Fruit fly (Drosophila melanogaster) Kc167 (cell line): ENCODE results near the gene CG8478.

Experiments
- Myc ChIP-seq: fragments of >200 bp; optimal IDR thresholded peaks from 2 replicates; lab custom pipeline; 2017; ENCODE audit warnings: missing external identifiers
- Sin3A ChIP-seq: fragments of >200 bp; optimal IDR thresholded peaks from 2 replicates; lab custom pipeline; 2018; ENCODE audit warnings: missing external identifiers
- h ChIP-seq: fragments of >200 bp; optimal IDR thresholded peaks from 3 replicates; lab custom pipeline; 2018; ENCODE audit warnings: missing external identifiers
- insv ChIP-seq: fragments of >200 bp; optimal IDR thresholded peaks from 3 replicates; lab custom pipeline; 2018; ENCODE audit warnings: missing external identifiers
- psq ChIP-seq: fragments of >200 bp; optimal IDR thresholded peaks from 2 replicates; lab custom pipeline; 2017; ENCODE audit warnings: missing external identifiers
- ttk ChIP-seq: sonication (Bioruptor generic); optimal IDR thresholded peaks from 2 replicates; lab custom pipeline; 2017; ENCODE audit warnings: missing external identifiers

DNA sequence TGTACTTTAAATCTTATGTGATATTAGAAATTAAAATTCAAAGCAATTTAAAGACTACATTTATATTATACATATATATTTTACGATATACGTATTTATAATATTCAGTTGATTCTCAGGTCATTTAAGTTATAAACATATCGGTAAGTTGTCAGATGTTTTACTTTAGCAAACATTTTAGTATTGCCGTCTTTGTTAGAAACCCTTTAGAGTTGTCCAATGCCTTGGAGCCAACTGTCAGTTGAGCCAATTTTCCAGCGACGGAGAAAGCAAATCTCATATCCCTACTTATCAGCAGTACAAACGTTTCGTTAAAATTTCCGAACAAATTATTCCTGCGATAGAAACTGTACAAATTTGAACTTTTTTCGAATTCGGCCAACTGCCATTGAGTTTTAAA is 11.4 kb downstream of the CG8478 start, which contains the start of gene topi:
- TF ChIP-seq Myc: no peak
- no peak for TF ChIP-seq psq (lab: Kevin White, UChicago)
- TF ChIP-seq h (lab: Kevin White, UChicago): no peak
- TF ChIP-seq ttk (lab: Kevin White, UChicago): no peak
- no peak for TF ChIP-seq insv
- no peak for TF ChIP-seq Sin3A
